Worm (Caenorhabditis elegans) whole organism, L2 larva: Measurements from ENCODE around the gene unc-103.

Source experiments
- C34F6.9 ChIP-seq: fragments of 150-350 bp; optimal IDR thresholded peaks from 2 replicates; lab custom pipeline; 2014; ENCODE audit warnings: missing biosample characterization, missing genetic modification characterization
- F13H6.1 ChIP-seq: sonication (generic microtip); optimal IDR thresholded peaks from 2 replicates; lab custom pipeline; 2016; ENCODE audit warnings: missing genetic modification characterization, missing compliant biosample characterization
- Y55F3AM.14 ChIP-seq: fragments of 200-800 bp; sonication (Bioruptor generic); optimal IDR thresholded peaks from 2 replicates; lab custom pipeline; 2018; ENCODE audit warnings: mild to moderate bottlenecking, missing genetic modification characterization, missing compliant biosample characterization
- ZK546.5 ChIP-seq: sonication (generic microtip); optimal IDR thresholded peaks from 2 replicates; lab custom pipeline; 2017; ENCODE audit warnings: missing biosample characterization, missing genetic modification characterization
- ama-1 ChIP-seq: fragments of 150-350 bp; optimal IDR thresholded peaks from 2 replicates; lab custom pipeline; 2018; ENCODE audit warnings: inconsistent platforms
- blmp-1 ChIP-seq: sonication (generic microtip); optimal IDR thresholded peaks from 2 replicates; lab custom pipeline; 2017; ENCODE audit warnings: missing genetic modification characterization, mild to moderate bottlenecking, missing compliant biosample characterization, antibody characterized with exemption, moderate library complexity; ENCODE audit not compliant: insufficient read depth
- ceh-16 ChIP-seq: fragments of 150-350 bp; optimal IDR thresholded peaks from 2 replicates; lab custom pipeline; 2014; ENCODE audit warnings: missing biosample characterization, missing genetic modification characterization
- ceh-82 ChIP-seq: fragments of 150-350 bp; optimal IDR thresholded peaks from 2 replicates; lab custom pipeline; 2014; ENCODE audit warnings: missing biosample characterization, missing genetic modification characterization
- dmd-4 ChIP-seq: sonication (generic microtip); optimal IDR thresholded peaks from 2 replicates; lab custom pipeline; 2017; ENCODE audit warnings: missing biosample characterization, missing genetic modification characterization
- egl-27 ChIP-seq: sonication (generic microtip); optimal IDR thresholded peaks from 3 replicates; lab custom pipeline; 2017; ENCODE audit warnings: missing biosample characterization, missing genetic modification reagents, missing genetic modification characterization
- elt-1 ChIP-seq: fragments of 150-350 bp; optimal IDR thresholded peaks from 2 replicates; lab custom pipeline; 2014; ENCODE audit warnings: missing biosample characterization, missing genetic modification characterization
- fos-1 ChIP-seq: fragments of 150-350 bp; optimal IDR thresholded peaks from 2 replicates; lab custom pipeline; 2014; ENCODE audit warnings: missing biosample characterization, missing genetic modification characterization
- lin-11 ChIP-seq: fragments of 150-350 bp; sonication (generic microtip); optimal IDR thresholded peaks from 2 replicates; lab custom pipeline; 2014; ENCODE audit warnings: missing biosample characterization, missing genetic modification characterization, inconsistent platforms, mixed read lengths
- lin-13 ChIP-seq: fragments of 150-350 bp; optimal IDR thresholded peaks from 2 replicates; lab custom pipeline; 2014; ENCODE audit warnings: missing biosample characterization, missing genetic modification reagents, missing genetic modification characterization
- lin-39 ChIP-seq: fragments of 150-350 bp; optimal IDR thresholded peaks from 2 replicates; lab custom pipeline; 2014; ENCODE audit warnings: missing biosample characterization, missing genetic modification reagents, missing genetic modification characterization
- mbf-1 ChIP-seq: sonication (generic microtip); optimal IDR thresholded peaks from 2 replicates; lab custom pipeline; 2017; ENCODE audit warnings: missing biosample characterization, missing genetic modification characterization
- mdl-1 ChIP-seq, 2 experiments: fragments of 150-350 bp in 1 of 2; sonication (generic microtip) in 1 of 2; optimal IDR thresholded peaks; 2 replicates each; lab custom pipeline; 2017; ENCODE audit warnings: missing biosample characterization in 2 of 2, missing genetic modification characterization in 2 of 2
- nhr-10 ChIP-seq: sonication (generic microtip); optimal IDR thresholded peaks from 2 replicates; lab custom pipeline; 2017; ENCODE audit warnings: missing biosample characterization, missing genetic modification characterization
- nhr-11 ChIP-seq: fragments of 150-350 bp; optimal IDR thresholded peaks from 2 replicates; lab custom pipeline; 2014; ENCODE audit warnings: missing biosample characterization, missing genetic modification characterization
- nhr-129 ChIP-seq: fragments of 150-350 bp; optimal IDR thresholded peaks from 2 replicates; lab custom pipeline; 2014; ENCODE audit warnings: missing biosample characterization, missing genetic modification characterization
- nhr-21 ChIP-seq: fragments of 150-350 bp; optimal IDR thresholded peaks from 2 replicates; lab custom pipeline; 2014; ENCODE audit warnings: missing biosample characterization, missing genetic modification characterization
- nhr-23 ChIP-seq: fragments of 150-350 bp; optimal IDR thresholded peaks from 2 replicates; lab custom pipeline; 2014; ENCODE audit warnings: missing biosample characterization, missing genetic modification reagents, missing genetic modification characterization
- nhr-237 ChIP-seq: fragments of 150-350 bp; optimal IDR thresholded peaks from 2 replicates; lab custom pipeline; 2014; ENCODE audit warnings: missing biosample characterization, missing genetic modification characterization
- nhr-25 ChIP-seq: fragments of 150-350 bp; sonication (generic microtip); optimal IDR thresholded peaks from 3 replicates; lab custom pipeline; 2014; ENCODE audit warnings: missing biosample characterization, missing genetic modification characterization
- sem-4 ChIP-seq: fragments of 150-350 bp; optimal IDR thresholded peaks from 2 replicates; lab custom pipeline; 2014; ENCODE audit warnings: missing biosample characterization, missing genetic modification reagents, missing genetic modification characterization
- skn-1 ChIP-seq: sonication (generic microtip); optimal IDR thresholded peaks from 2 replicates; lab custom pipeline; 2017; ENCODE audit warnings: missing biosample characterization, missing genetic modification characterization
- sma-3 ChIP-seq: sonication (generic microtip); optimal IDR thresholded peaks from 2 replicates; lab custom pipeline; 2016; ENCODE audit warnings: missing genetic modification reagents, missing genetic modification characterization, missing compliant biosample characterization
- sma-9 ChIP-seq, 2 experiments: fragments of 150-350 bp in 1 of 2; sonication (generic microtip) in 1 of 2; optimal IDR thresholded peaks; 2 replicates each; lab custom pipeline; 2014 to 2016; ENCODE audit warnings: missing genetic modification characterization in 2 of 2, mild to moderate bottlenecking in 1 of 2, missing biosample characterization in 1 of 2, missing compliant biosample characterization in 1 of 2, missing genetic modification reagents in 1 of 2, moderate library complexity in 1 of 2
- unc-39 ChIP-seq: fragments of 150-350 bp; optimal IDR thresholded peaks from 2 replicates; lab custom pipeline; 2014; ENCODE audit warnings: missing biosample characterization, missing genetic modification characterization
- unc-55 ChIP-seq: fragments of 150-350 bp; sonication (generic microtip); optimal IDR thresholded peaks from 3 replicates; lab custom pipeline; 2014; ENCODE audit warnings: missing biosample characterization, missing genetic modification reagents, missing genetic modification characterization
- unc-62 ChIP-seq: fragments of 150-350 bp; optimal IDR thresholded peaks from 2 replicates; lab custom pipeline; 2014; ENCODE audit warnings: missing biosample characterization, missing genetic modification reagents, missing genetic modification characterization
- ztf-1 ChIP-seq: fragments of 200-800 bp; sonication (Bioruptor generic); conservative IDR thresholded peaks from 2 replicates; pipeline ENCODE4 v1.3.6; 2022; ENCODE audit warnings: missing genetic modification characterization, missing compliant biosample characterization
- ztf-11 ChIP-seq: sonication (generic microtip); optimal IDR thresholded peaks from 2 replicates; lab custom pipeline; 2017; ENCODE audit warnings: missing biosample characterization, missing genetic modification characterization

Gene unc-103

DNA sequence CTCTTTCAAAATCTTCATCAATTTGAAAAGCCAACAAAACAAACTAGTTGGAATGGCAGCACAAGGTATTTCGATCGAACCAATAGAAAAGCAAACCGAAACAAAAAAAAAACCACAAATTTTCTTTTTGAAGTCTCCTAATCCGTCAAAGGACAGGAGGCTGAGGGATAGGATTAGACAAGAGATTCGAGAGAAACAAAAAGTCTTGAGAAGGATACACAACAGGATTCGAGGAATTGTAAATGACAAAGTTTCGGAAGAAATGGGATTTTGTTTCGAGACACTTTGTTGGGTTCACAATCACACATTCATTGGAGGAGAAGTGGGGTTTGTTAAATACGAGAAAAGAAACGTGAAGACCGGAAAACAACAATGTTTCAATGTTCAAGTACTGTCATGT is 14.2 kb upstream of the unc-103 start:
- no peak for TF ChIP-seq blmp-1 (tag; lab: Kevin White, UChicago)
- no peak for TF ChIP-seq unc-39
- peak; percentile 10 for TF ChIP-seq sma-3
- peak; percentile 14 for TF ChIP-seq sma-9 (GFP tag; optimal IDR thresholded peaks at IDR 0.05; lab: Kevin White, UChicago)
- TF ChIP-seq sma-9 (tag; optimal IDR thresholded peaks at IDR 0.05; lab: Kevin White, UChicago): no peak

DNA sequence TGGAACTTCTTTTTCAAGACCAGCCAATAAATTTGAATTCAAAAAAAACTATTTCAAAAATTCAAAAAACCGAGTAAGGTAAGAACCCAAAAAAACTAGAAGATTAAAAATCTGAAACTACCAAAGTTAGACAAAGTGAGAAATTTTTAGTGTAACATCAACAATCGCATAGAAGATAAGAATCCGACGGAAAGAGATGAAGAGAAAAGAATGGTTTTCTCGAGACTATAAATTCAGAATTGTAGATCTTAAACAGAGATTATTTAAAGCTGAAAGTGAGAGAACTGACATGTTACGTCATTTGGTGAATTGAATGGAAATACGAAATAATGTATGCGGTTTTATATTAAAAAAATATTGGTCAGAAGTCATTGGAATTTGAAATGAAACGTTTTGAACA is 13.1 kb upstream of the unc-103 start:
- no peak for TF ChIP-seq lin-11 (tag; lab: Kevin White, UChicago)
- no peak for TF ChIP-seq ama-1
- TF ChIP-seq lin-13 (GFP tag; lab: Kevin White, UChicago): no peak
- no peak for TF ChIP-seq mdl-1 (tag; optimal IDR thresholded peaks at IDR 0.05; lab: Kevin White, UChicago)
- no peak for TF ChIP-seq nhr-129

DNA sequence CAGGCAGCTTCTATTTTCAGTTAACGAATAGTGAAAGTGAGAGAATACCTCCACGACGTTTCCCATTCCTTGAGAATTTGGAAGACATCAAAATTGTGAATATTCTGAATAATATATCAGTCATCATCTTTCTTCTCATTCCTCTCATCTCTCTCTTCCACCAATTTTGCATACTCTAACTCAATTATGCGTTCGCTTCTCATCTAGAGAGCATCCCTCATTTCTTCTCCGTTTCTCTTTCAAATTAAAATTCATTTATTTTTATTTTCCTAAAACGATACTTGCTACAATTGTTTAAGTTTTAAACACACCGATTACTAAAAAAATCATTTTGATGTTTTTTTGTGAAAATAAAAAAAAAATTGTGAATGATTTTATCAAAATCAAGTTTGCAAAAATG is 12.0 kb upstream of the unc-103 start:
- TF ChIP-seq ZK546.5 (tag; lab: Kevin White, UChicago) (no peak), ztf-11 (no peak), sem-4 (tag; lab: Kevin White, UChicago) (no peak), ztf-1 (GFP tag; lab: Robert Waterston, UW) (no peak), elt-1 (tag; lab: Kevin White, UChicago) (no peak), ceh-16 (no peak), skn-1 (tag; lab: Kevin White, UChicago) (no peak), lin-39 (tag; lab: Kevin White, UChicago) (no peak), nhr-21 (tag; lab: Kevin White, UChicago) (no peak), fos-1 (no peak), lin-13 (GFP tag; lab: Kevin White, UChicago) (no peak), dmd-4 (tag; lab: Kevin White, UChicago) (no peak), Y55F3AM.14 (no peak), nhr-25 (tag; lab: Kevin White, UChicago) (no peak), egl-27 (tag; lab: Kevin White, UChicago) (no peak), C34F6.9 (no peak), unc-55 (GFP tag; lab: Kevin White, UChicago) (no peak)

DNA sequence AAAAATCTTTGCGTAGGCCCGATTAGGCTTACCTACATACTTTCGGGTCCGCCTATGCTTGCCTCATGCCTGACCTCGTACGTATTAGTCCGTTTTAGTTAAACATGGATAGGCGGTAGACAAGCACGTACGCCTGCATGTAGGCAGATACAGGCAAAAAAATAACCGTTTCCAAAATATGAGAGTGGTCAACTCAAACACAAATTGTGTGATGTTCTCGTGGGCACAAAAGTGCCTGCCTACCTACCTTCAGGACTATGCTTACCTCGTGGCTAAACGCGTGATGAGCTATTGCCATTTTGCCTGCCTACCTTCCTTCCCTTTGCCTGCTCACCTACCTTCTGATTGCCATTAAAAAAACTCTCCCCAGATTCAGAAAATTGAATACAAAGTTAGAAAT is 8.6 kb upstream of the unc-103 start:
- no peak for TF ChIP-seq ZK546.5 (tag; lab: Kevin White, UChicago)
- TF ChIP-seq nhr-10 (tag; lab: Kevin White, UChicago): no peak
- no peak for TF ChIP-seq ceh-82 (tag; lab: Kevin White, UChicago)
- no peak for TF ChIP-seq F13H6.1 (tag; lab: Kevin White, UChicago)
- TF ChIP-seq unc-62 (GFP tag; lab: Kevin White, UChicago): no peak

DNA sequence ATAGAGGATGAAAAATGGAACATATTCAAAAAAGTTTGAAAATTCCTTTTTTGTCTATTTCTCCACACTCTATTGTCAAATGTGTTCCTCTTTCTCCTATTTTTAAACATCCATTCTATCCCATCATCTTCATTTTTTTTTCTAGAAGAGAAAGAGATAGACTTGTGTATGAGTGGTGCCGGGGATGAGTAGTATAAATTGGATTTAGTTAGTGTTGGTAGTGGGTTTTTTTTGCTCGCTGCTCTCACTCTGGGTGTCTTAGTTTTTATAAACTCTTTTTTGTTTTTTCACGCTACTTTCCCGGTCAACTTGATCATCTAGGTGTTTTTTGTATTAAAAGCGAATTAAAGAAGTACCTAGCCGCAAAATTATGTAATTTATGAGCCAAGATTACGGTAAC is 8.0 kb upstream of the unc-103 start:
- TF ChIP-seq nhr-237 (tag; lab: Kevin White, UChicago) (no peak), unc-55 (GFP tag; lab: Kevin White, UChicago) (no peak), nhr-11 (tag; lab: Kevin White, UChicago) (no peak), nhr-129 (no peak), mbf-1 (tag; lab: Kevin White, UChicago) (no peak), ceh-82 (tag; lab: Kevin White, UChicago) (no peak), ztf-11 (no peak), Y55F3AM.14 (no peak), sma-9 (GFP tag; optimal IDR thresholded peaks at IDR 0.05; lab: Kevin White, UChicago) (no peak), sma-9 (tag; optimal IDR thresholded peaks at IDR 0.05; lab: Kevin White, UChicago) (no peak)

DNA sequence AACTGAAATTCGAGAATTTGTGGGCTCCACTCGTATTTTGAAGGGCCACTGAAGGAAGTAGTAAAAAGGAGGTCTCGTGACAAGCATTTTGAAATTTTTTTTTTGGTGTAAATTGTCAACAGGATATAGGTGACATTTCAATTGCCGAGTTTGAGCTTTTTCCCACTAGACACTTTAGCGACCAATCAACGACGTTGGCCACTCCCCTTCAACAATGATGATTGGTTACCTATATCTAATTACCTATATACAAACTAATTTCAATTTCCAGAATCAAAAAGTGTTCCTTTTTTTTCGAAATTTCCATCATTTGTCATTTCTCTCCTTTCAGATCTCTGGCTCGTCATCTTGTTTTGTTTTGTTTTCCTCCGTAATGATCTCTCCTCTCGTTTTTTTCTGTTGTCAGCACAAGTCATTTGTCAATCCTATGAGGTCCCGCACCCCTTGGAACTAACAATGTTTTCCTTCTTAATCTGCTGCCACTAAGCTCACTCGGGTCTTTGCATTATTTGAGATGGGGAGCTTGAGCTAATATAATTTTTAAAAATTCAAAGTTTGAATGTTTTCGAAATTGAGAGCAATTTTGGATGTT is 7.2 kb upstream of the unc-103 start:
- TF ChIP-seq nhr-237 (tag; lab: Kevin White, UChicago): no peak
- no peak for TF ChIP-seq nhr-21 (tag; lab: Kevin White, UChicago)
- no peak for TF ChIP-seq egl-27 (tag; lab: Kevin White, UChicago)
- TF ChIP-seq mdl-1 (tag; optimal IDR thresholded peaks at IDR 0.05; lab: Kevin White, UChicago): no peak
- no peak for TF ChIP-seq unc-39
- TF ChIP-seq elt-1 (tag; lab: Kevin White, UChicago): no peak
- no peak for TF ChIP-seq Y55F3AM.14
- TF ChIP-seq sma-3: no peak
- TF ChIP-seq ztf-11: no peak
- no peak for TF ChIP-seq nhr-23 (tag; lab: Kevin White, UChicago)
- no peak for TF ChIP-seq F13H6.1 (tag; lab: Kevin White, UChicago)
- no peak for TF ChIP-seq nhr-129
